Worm (Caenorhabditis elegans): ENCODE results near the gene srlf-23.

ce11 chrV:854966-855365 lies 38.4 kb downstream of the srlf-23 start, which contains the start of gene K09C6.9:
- TF ChIP-seq mdl-1 (tag; optimal IDR thresholded peaks at IDR 0.05) (no peak), ama-1 (optimal IDR thresholded peaks at IDR 0.05) (no peak), nhr-10 (tag; optimal IDR thresholded peaks at IDR 0.05) (no peak), snpc-4 (tag; optimal IDR thresholded peaks at IDR 0.05) (no peak), sma-3 (GFP tag; optimal IDR thresholded peaks at IDR 0.05) (no peak), fos-1 (tag; optimal IDR thresholded peaks at IDR 0.05) (no peak)
